Worm (Caenorhabditis elegans) whole organism, dauer: Measurements from ENCODE around the gene T14G8.2.

Source experiments
- unc-62 ChIP-seq: sonication (generic microtip); optimal IDR thresholded peaks from 2 replicates; lab custom pipeline; 2017; ENCODE audit warnings: missing biosample characterization, missing genetic modification reagents, missing genetic modification characterization

The T14G8.2 gene

DNA sequence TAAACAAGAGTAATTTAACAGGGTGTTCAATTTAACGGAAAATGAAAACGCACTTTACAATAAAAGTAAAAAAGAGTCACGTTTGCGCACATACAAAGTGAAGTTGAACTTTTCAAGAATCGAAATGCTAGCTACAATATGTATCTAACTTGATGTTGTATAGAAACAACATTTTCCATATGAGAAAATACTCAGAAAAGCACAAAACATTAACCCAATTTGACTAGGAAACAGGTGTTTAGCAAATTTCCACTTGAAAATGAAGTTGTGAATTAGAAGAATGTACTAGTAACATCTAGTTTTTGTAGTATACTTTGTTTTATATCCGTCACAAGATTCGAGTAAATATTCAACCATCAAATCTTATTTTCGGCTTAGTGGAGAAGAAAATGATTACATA lies 27.1 kb downstream of the T14G8.2 start, which contains the start of gene gpc-1:
TSS of gene gpc-1 (minus strand) at position 117 of the 400 bp plus-strand sequence.
- TF ChIP-seq unc-62 (GFP tag; lab: Kevin White, UChicago) = no peak

DNA sequence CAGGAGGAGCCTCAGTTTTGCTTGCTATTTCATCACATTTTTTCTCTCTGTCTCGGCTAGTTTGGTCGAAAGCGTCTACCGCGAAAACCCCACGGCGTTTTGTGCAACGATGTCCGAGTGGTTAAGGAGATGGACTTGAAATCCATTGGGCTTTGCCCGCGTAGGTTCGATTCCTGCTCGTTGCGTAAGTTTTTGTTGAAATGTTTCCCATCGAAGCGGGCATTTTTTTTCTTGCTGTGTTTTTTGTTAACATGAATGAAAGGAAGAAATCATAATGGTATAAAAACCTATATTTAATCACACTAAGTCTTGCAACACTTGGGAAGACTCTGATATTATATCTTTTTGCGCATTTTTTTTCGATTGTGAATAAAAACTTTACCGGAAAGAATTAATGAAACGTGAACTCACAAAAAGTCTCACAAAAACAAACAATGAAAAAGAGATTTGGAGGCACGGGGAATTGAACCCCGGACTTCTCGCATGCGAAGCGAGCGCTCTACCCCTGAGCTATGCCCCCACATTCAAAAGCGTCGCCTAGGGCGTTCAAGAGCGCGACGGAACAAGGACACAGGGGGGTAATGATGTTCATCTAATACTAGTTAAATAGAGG lies 32.1 kb downstream of the T14G8.2 start:
- no peak for TF ChIP-seq unc-62 (GFP tag; lab: Kevin White, UChicago)

DNA sequence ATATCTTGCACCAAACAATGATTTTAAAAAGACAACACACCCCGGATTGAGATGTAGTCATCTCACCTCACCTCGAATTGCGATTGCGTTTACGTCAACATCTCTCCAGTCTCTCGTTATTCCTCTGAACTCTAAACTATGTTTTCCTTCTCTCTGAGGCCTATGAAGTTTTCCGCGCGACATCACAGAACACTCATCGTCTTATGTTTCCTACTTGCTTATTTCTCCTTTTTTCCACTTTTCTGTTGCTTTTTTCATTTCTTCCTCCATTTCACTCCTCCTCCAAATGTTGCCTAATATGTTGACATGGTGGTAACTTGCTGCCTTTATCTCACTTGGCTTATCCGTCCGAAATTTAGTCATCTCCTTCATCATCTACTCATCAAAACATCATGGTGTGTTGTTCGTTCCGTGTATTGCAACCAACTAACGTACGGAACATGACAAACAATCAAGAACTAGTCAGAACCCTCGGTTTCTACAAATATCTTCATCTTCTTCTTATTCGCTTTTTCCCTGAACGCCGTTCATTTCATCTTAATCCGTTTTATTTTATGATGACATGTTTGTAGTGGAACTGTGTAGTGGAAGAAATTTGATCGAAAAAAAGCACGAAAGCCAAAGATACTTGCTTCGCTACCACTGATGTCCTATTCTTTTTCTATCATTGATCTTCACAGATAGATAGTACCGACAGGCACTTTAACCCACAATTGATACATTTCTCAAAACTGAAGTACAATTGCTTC lies 41.5 kb downstream of the T14G8.2 start:
- no peak for TF ChIP-seq unc-62 (GFP tag; lab: Kevin White, UChicago)

DNA sequence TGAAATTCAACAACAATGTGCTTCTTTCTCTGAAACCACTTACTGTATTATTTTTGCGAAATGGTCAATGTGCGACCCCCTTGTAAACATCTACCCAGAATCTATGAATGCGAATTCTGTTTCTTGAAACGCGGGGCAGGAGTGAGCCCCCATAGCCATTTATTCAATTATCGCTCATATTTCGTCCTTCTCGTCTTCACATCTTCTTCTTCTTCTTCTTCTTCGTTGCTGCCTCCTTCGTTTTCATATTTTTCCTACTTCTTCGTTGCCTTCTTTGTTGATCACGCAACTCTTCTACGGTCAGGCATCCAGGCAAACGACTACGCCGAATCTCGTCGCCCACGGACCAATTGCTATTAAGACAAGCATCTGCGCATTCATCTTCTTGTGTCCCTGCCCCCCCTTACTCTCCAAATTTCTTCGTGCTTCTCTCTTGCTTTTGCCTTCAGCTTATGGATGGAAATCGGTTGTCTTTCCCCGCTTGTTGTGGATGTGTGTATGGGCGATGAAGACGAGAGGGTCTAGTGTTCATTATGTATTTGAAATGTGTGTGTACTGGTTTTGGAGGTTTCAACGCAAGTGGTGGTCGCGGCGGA lies 44.4 kb downstream of the T14G8.2 start:
- TF ChIP-seq unc-62 (GFP tag; lab: Kevin White, UChicago) = no peak

DNA sequence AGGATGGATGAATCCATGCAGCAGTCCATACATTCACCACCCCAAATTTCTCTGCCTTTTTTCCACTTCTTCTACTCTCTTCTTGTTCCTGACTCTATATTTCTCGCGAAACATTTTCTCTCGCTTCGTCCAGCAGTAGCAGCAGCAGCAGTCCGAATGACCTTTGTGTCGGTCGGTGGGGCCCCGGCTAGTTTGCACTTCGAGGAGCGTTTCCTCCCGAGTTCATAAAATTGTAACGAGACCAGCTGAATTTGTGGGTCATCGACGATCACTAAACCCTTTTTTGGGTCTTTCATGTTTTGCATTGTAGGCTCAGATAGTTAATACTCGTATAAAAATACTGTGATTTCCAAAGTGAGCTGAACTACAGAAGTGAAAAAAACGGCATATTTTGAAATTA lies 46.0 kb downstream of the T14G8.2 start:
- TF ChIP-seq unc-62 (GFP tag; lab: Kevin White, UChicago) = no peak

DNA sequence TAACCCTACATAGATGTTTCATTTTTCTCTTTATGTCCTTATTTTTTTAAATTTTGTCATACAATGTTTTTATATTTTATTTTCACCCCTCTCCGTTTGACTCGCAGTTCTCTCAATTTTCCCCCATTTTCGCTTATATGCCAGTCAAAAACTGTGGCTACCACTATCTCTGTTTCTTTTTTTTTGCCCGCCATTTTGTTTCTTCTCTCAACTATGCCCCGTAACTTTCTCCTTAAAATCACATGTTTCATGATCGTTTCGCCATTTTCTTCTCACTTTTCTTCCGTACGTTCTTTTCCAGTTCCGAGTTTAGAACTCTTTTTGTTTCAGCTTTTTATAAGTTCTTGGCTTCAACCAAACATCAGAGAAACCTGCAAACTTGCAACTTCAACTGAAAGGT lies 49.7 kb downstream of the T14G8.2 start, which contains the start of gene pqn-18:
TSS of gene pqn-18 (plus strand) at position 331 of the 400 bp plus-strand sequence.
- TF ChIP-seq unc-62 (GFP tag; lab: Kevin White, UChicago) = no peak

DNA sequence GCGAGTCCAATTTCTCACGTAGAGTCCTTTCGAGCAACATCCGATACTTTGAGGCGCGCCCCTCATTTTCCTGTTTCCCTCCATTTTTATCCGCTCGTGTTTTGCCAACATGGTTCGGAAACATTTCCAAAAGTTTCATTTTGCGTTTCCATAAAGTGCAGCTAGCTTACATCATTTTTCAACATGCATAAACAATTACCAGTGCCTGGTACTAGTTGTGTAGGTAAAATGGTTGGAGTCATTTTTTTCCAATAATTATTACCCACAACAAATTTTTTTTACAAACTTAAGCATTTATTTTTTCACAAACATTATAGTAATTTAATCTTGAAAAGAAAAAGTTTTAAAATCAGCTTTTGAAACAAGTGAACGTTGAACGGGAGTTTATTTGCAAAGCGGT lies 50.9 kb downstream of the T14G8.2 start:
- TF ChIP-seq unc-62 (GFP tag; lab: Kevin White, UChicago) = no peak
